Worm (Caenorhabditis elegans) whole organism, late embryonic: ENCODE results near the gene msp-78.

ENCODE experiments used
- F13H6.1 ChIP-seq: sonication (generic microtip); optimal IDR thresholded peaks from 2 replicates; lab custom pipeline; 2016; ENCODE audit warnings: missing genetic modification characterization, missing compliant biosample characterization
- T23F11.4 ChIP-seq: fragments of 200-800 bp; sonication (Bioruptor generic); optimal IDR thresholded peaks from 2 replicates; lab custom pipeline; 2018; ENCODE audit warnings: mild to moderate bottlenecking, missing genetic modification characterization, missing compliant biosample characterization
- ama-1 ChIP-seq: fragments of 150-350 bp; optimal IDR thresholded peaks from 2 replicates; lab custom pipeline; 2014
- ets-4 ChIP-seq: sonication (generic microtip); optimal IDR thresholded peaks from 2 replicates; lab custom pipeline; 2016; ENCODE audit warnings: missing genetic modification characterization, missing compliant biosample characterization
- fkh-6 ChIP-seq: sonication (generic microtip); optimal IDR thresholded peaks from 2 replicates; lab custom pipeline; 2016; ENCODE audit warnings: missing genetic modification characterization, missing compliant biosample characterization
- nhr-11 ChIP-seq: fragments of 150-350 bp; optimal IDR thresholded peaks from 2 replicates; lab custom pipeline; 2014; ENCODE audit warnings: missing biosample characterization, missing genetic modification characterization
- pha-4 ChIP-seq: fragments of 150-350 bp; optimal IDR thresholded peaks from 2 replicates; lab custom pipeline; 2018; ENCODE audit warnings: missing biosample characterization, missing genetic modification reagents, missing genetic modification characterization
- unc-3 ChIP-seq, 2 experiments: fragments of 200-800 bp in 1 of 2; sonication (Bioruptor generic) in 1 of 2; sonication (generic microtip) in 1 of 2; conservative IDR thresholded peaks in 1 of 2; optimal IDR thresholded peaks in 1 of 2; 2 replicates each; pipeline versions ENCODE4 v1.3.6 to Lab custom; 2016 to 2022; ENCODE audit warnings: missing compliant biosample characterization in 2 of 2, missing genetic modification characterization in 2 of 2, missing genetic modification reagents in 1 of 2
- unc-86 ChIP-seq: sonication (generic microtip); optimal IDR thresholded peaks from 2 replicates; lab custom pipeline; 2016; ENCODE audit warnings: missing genetic modification characterization, missing compliant biosample characterization

- TF ChIP-seq unc-86 (tag; lab: Kevin White, UChicago) (no peak), unc-3 (GFP tag; conservative IDR thresholded peaks at IDR 0.05; lab: Robert Waterston, UW) (no peak), unc-3 (tag; optimal IDR thresholded peaks at IDR 0.05; lab: Kevin White, UChicago) (no peak), ama-1 (lab: Kevin White, UChicago) (no peak), nhr-11 (tag; lab: Kevin White, UChicago) (no peak), T23F11.4 (GFP tag; lab: Kevin White, UChicago) (no peak), pha-4 (no peak), F13H6.1 (tag; lab: Kevin White, UChicago) (no peak), fkh-6 (tag; lab: Kevin White, UChicago) (no peak), ets-4 (tag; lab: Kevin White, UChicago) (no peak)
Measured at ce11 chrIV:9746762-9747161, 23.1 kb upstream of the msp-78 start, which contains the start of gene C28D4.5.
